Worm (Caenorhabditis elegans) whole organism, L1 larva: ENCODE data around the gene srab-26.

Experiments
- C04F5.9 ChIP-seq: sonication (generic microtip); optimal IDR thresholded peaks from 2 replicates; lab custom pipeline; 2016; ENCODE audit warnings: missing genetic modification characterization, missing compliant biosample characterization
- ceh-82 ChIP-seq, 3 experiments: fragments of 150-350 bp in 1 of 3; sonication (generic microtip) in 2 of 3; optimal IDR thresholded peaks; 2 replicates each; lab custom pipeline; 2014 to 2017; ENCODE audit warnings: missing biosample characterization in 3 of 3, missing genetic modification characterization in 3 of 3
- egl-27 ChIP-seq, 2 experiments: fragments of 150-350 bp in 1 of 2; sonication (generic microtip); optimal IDR thresholded peaks; 3 replicates each; lab custom pipeline; 2017 to 2018; ENCODE audit warnings: missing biosample characterization in 2 of 2, missing genetic modification characterization in 2 of 2, missing genetic modification reagents in 2 of 2
- lin-15B ChIP-seq: fragments of 150-350 bp; sonication (generic microtip); optimal IDR thresholded peaks from 3 replicates; lab custom pipeline; 2014; ENCODE audit warnings: missing biosample characterization, missing genetic modification characterization
- nhr-19 ChIP-seq: fragments of 200-800 bp; sonication (Bioruptor generic); conservative IDR thresholded peaks from 2 replicates; pipeline ENCODE4 v1.3.6; 2022; ENCODE audit warnings: missing genetic modification characterization, missing compliant biosample characterization
- nhr-237 ChIP-seq: fragments of 150-350 bp; optimal IDR thresholded peaks from 2 replicates; lab custom pipeline; 2014; ENCODE audit warnings: missing biosample characterization, missing genetic modification characterization
- pqm-1 ChIP-seq: sonication (generic microtip); optimal IDR thresholded peaks from 3 replicates; lab custom pipeline; 2017; ENCODE audit warnings: missing biosample characterization, missing genetic modification characterization
- skn-1 ChIP-seq: fragments of 150-350 bp; optimal IDR thresholded peaks from 2 replicates; lab custom pipeline; 2014; ENCODE audit warnings: missing biosample characterization, missing genetic modification characterization
- sup-37 ChIP-seq: fragments of 200-800 bp; sonication (Bioruptor generic); optimal IDR thresholded peaks from 2 replicates; lab custom pipeline; 2018; ENCODE audit warnings: mild to moderate bottlenecking, missing genetic modification characterization, missing compliant biosample characterization
- unc-130 ChIP-seq: fragments of 150-350 bp; optimal IDR thresholded peaks from 2 replicates; lab custom pipeline; 2017; ENCODE audit warnings: missing biosample characterization, missing genetic modification characterization, inconsistent platforms
- ztf-4 ChIP-seq: fragments of 150-350 bp; optimal IDR thresholded peaks from 2 replicates; lab custom pipeline; 2014; ENCODE audit warnings: missing biosample characterization, missing genetic modification characterization

DNA sequence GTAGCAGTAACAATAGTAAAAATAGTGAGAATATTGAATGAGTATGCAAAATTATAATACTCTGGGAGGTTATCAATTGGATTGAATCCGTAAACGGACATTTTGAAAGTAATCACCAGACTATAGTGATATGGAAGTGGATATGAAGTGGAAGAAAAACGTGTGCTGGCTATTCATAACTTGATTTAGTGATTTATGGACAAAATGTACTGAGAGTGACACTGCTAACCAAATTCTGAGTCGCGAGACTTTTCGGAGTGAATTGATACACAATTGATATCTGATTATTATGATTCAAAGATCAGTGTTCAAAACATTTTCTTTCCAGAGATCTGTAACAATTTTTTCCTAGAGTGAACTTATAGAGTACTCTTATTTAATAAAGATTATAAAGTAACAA lies 43.4 kb downstream of the srab-26 start, which contains the start of gene sru-38:
- TF ChIP-seq nhr-237 (tag; lab: Kevin White, UChicago), result no peak
- TF ChIP-seq ceh-82 (tag; optimal IDR thresholded peaks at IDR 0.05; lab: Kevin White, UChicago), result no peak
- TF ChIP-seq lin-15B, result no peak
- no peak for TF ChIP-seq skn-1 (tag; lab: Kevin White, UChicago)
- TF ChIP-seq egl-27 (tag; optimal IDR thresholded peaks at IDR 0.05; lab: Kevin White, UChicago), result no peak
- TF ChIP-seq ztf-4 (tag; lab: Kevin White, UChicago), result no peak
- TF ChIP-seq C04F5.9 (tag; lab: Kevin White, UChicago), result no peak
- TF ChIP-seq pqm-1, result no peak
- no peak for TF ChIP-seq sup-37 (GFP tag; lab: Kevin White, UChicago)
- TF ChIP-seq unc-130, result no peak
- no peak for TF ChIP-seq nhr-19 (GFP tag; lab: Robert Waterston, UW)
